Fruit fly (Drosophila melanogaster) whole organism, embryonic: ENCODE measurements around the gene CG6923.

Source experiments
- BEAF-32 ChIP-seq: fragments of 200-800 bp; sonication (Bioruptor generic); optimal IDR thresholded peaks from 3 replicates; lab custom pipeline; 2017; ENCODE audit warnings: missing biosample characterization, missing genetic modification characterization, mild to moderate bottlenecking, moderate library complexity, missing genetic modification reagents
- CG1024 ChIP-seq: fragments of 200-800 bp; sonication (Bioruptor generic); IDR thresholded peaks from 2 replicates; pipeline ENCODE4 v1.3.6; 2022; ENCODE audit warnings: missing biosample characterization, missing genetic modification characterization
- CG10267 ChIP-seq: fragments of 200-800 bp; sonication (Bioruptor generic); optimal IDR thresholded peaks from 2 replicates; lab custom pipeline; 2018; ENCODE audit warnings: missing biosample characterization, mild to moderate bottlenecking, missing genetic modification characterization, moderate library complexity
- CG10959 ChIP-seq: fragments of 200-800 bp; sonication (Bioruptor generic); IDR thresholded peaks from 2 replicates; pipeline ENCODE4 v1.3.6; 2022; ENCODE audit warnings: missing biosample characterization, missing genetic modification characterization
- CG1233 ChIP-seq: fragments of 200-800 bp; sonication (Bioruptor generic); optimal IDR thresholded peaks from 4 replicates; lab custom pipeline; 2018; ENCODE audit warnings: missing biosample characterization, mild to moderate bottlenecking, missing genetic modification characterization
- CG12659 ChIP-seq: fragments of 200-800 bp; sonication (Bioruptor generic); optimal IDR thresholded peaks from 3 replicates; lab custom pipeline; 2017; ENCODE audit warnings: mild to moderate bottlenecking, missing biosample characterization, missing genetic modification reagents, missing genetic modification characterization
- CG13287 ChIP-seq: fragments of 200-800 bp; sonication (Bioruptor generic); IDR thresholded peaks from 2 replicates; pipeline ENCODE4 v1.3.6; 2022; ENCODE audit warnings: missing biosample characterization, missing genetic modification characterization; ENCODE audit not compliant: partially characterized antibody
- CG14441 ChIP-seq: fragments of 200-800 bp; sonication (Bioruptor generic); IDR thresholded peaks from 2 replicates; pipeline ENCODE4 v1.3.6; 2022; ENCODE audit warnings: missing biosample characterization, missing genetic modification characterization
- CG17568 ChIP-seq: fragments of 200-800 bp; sonication (Bioruptor generic); optimal IDR thresholded peaks from 2 replicates; lab custom pipeline; 2018; ENCODE audit warnings: missing biosample characterization, mild to moderate bottlenecking, missing genetic modification characterization, moderate library complexity
- CG17612 ChIP-seq: fragments of 200-800 bp; sonication (Bioruptor generic); IDR thresholded peaks from 2 replicates; pipeline ENCODE4 v1.3.6; 2022; ENCODE audit warnings: missing biosample characterization, missing genetic modification characterization
- CG18262 ChIP-seq: fragments of 200-800 bp; optimal IDR thresholded peaks from 3 replicates; lab custom pipeline; 2019; ENCODE audit warnings: missing biosample characterization, mild to moderate bottlenecking, missing genetic modification characterization, moderate library complexity
- CG2116 ChIP-seq: fragments of 200-800 bp; sonication (Bioruptor generic); optimal IDR thresholded peaks from 3 replicates; lab custom pipeline; 2018; ENCODE audit warnings: missing biosample characterization, mild to moderate bottlenecking, missing genetic modification characterization
- CG2120 ChIP-seq: fragments of 200-800 bp; sonication (Bioruptor generic); optimal IDR thresholded peaks from 3 replicates; lab custom pipeline; 2016; ENCODE audit warnings: missing biosample characterization, missing genetic modification characterization
- CG31441 ChIP-seq: fragments of 200-800 bp; sonication (Bioruptor generic); IDR thresholded peaks from 2 replicates; pipeline ENCODE4 v1.3.6; 2022; ENCODE audit warnings: missing biosample characterization, missing genetic modification characterization
- CG32772 ChIP-seq: fragments of 200-800 bp; sonication (Bioruptor generic); IDR thresholded peaks from 2 replicates; pipeline ENCODE4 v1.3.6; 2022; ENCODE audit warnings: missing biosample characterization, missing genetic modification characterization
- CG3995 ChIP-seq: fragments of 200-800 bp; sonication (Bioruptor generic); optimal IDR thresholded peaks from 3 replicates; lab custom pipeline; 2016; ENCODE audit warnings: missing biosample characterization, missing genetic modification characterization
- CG4730 ChIP-seq: fragments of 200-800 bp; sonication (Bioruptor generic); IDR thresholded peaks from 2 replicates; pipeline ENCODE4 v1.3.6; 2022; ENCODE audit warnings: missing biosample characterization, missing genetic modification characterization
- CG7786 ChIP-seq: fragments of 200-800 bp; sonication (Bioruptor generic); optimal IDR thresholded peaks from 2 replicates; lab custom pipeline; 2016; ENCODE audit warnings: missing biosample characterization, missing genetic modification characterization
- CG7839 ChIP-seq: fragments of 200-800 bp; sonication (Bioruptor generic); optimal IDR thresholded peaks from 3 replicates; lab custom pipeline; 2018; ENCODE audit warnings: missing biosample characterization, mild to moderate bottlenecking, missing genetic modification characterization, moderate library complexity
- CG7963 ChIP-seq: fragments of 200-800 bp; sonication (Bioruptor generic); IDR thresholded peaks from 3 replicates; pipeline ENCODE4 v1.3.6; 2022; ENCODE audit warnings: missing biosample characterization, missing genetic modification characterization; ENCODE audit not compliant: partially characterized antibody
- CG9727 ChIP-seq: fragments of 200-800 bp; sonication (Bioruptor generic); optimal IDR thresholded peaks from 3 replicates; lab custom pipeline; 2017; ENCODE audit warnings: missing biosample characterization, mild to moderate bottlenecking, missing genetic modification characterization
- CG9876 ChIP-seq: fragments of 200-800 bp; sonication (Bioruptor generic); optimal IDR thresholded peaks from 2 replicates; lab custom pipeline; 2016; ENCODE audit warnings: missing biosample characterization, missing genetic modification characterization
- CrebB ChIP-seq: fragments of 200-800 bp; sonication (Bioruptor generic); optimal IDR thresholded peaks from 3 replicates; lab custom pipeline; 2018; ENCODE audit warnings: missing biosample characterization, mild to moderate bottlenecking, missing genetic modification characterization
- D ChIP-seq, 2 experiments: fragments of 200-800 bp in 1 of 2; fragments of >200 bp in 1 of 2; sonication (Bioruptor generic) in 1 of 2; optimal IDR thresholded peaks; 2 replicates in 1 of 2; 3 replicates in 1 of 2; lab custom pipeline; 2017; ENCODE audit warnings: mild to moderate bottlenecking in 1 of 2, missing biosample characterization in 1 of 2, missing genetic modification characterization in 1 of 2, missing genetic modification reagents in 1 of 2
- Elba2 ChIP-seq: fragments of 200-800 bp; sonication (Bioruptor generic); optimal IDR thresholded peaks from 3 replicates; lab custom pipeline; 2016; ENCODE audit warnings: missing biosample characterization, missing genetic modification characterization
- Fer1 ChIP-seq: fragments of 200-800 bp; sonication (Bioruptor generic); optimal IDR thresholded peaks from 2 replicates; lab custom pipeline; 2017; ENCODE audit warnings: missing biosample characterization, mild to moderate bottlenecking, missing genetic modification characterization
- HLH4C ChIP-seq: fragments of 200-800 bp; sonication (Bioruptor generic); IDR thresholded peaks from 3 replicates; pipeline ENCODE4 v1.3.6; 2022; ENCODE audit warnings: missing biosample characterization, missing genetic modification characterization; ENCODE audit not compliant: partially characterized antibody
- Hmr ChIP-seq: fragments of 200-800 bp; sonication (Bioruptor generic); optimal IDR thresholded peaks from 3 replicates; lab custom pipeline; 2017; ENCODE audit warnings: mild to moderate bottlenecking, missing biosample characterization, missing genetic modification reagents, missing genetic modification characterization
- Jarid2 ChIP-seq: fragments of 200-800 bp; sonication (Bioruptor generic); optimal IDR thresholded peaks from 3 replicates; lab custom pipeline; 2017; ENCODE audit warnings: mild to moderate bottlenecking, missing biosample characterization, missing genetic modification reagents, missing genetic modification characterization
- Kr ChIP-seq: fragments of 200-800 bp; sonication (Bioruptor generic); optimal IDR thresholded peaks from 2 replicates; lab custom pipeline; 2017; ENCODE audit warnings: missing biosample characterization, mild to moderate bottlenecking, missing genetic modification characterization
- Mes4 ChIP-seq: fragments of 200-800 bp; sonication (Bioruptor generic); optimal IDR thresholded peaks from 2 replicates; lab custom pipeline; 2016; ENCODE audit warnings: missing biosample characterization, missing genetic modification characterization
- NC2α ChIP-seq: fragments of 200-800 bp; sonication (Bioruptor generic); optimal IDR thresholded peaks from 2 replicates; lab custom pipeline; 2016; ENCODE audit warnings: missing biosample characterization, missing genetic modification characterization
- Poxn ChIP-seq: fragments of 200-800 bp; sonication (Bioruptor generic); IDR thresholded peaks from 2 replicates; pipeline ENCODE4 v1.3.6; 2022; ENCODE audit warnings: missing biosample characterization, missing genetic modification characterization
- Ptx1 ChIP-seq: fragments of 200-800 bp; sonication (Bioruptor generic); IDR thresholded peaks from 2 replicates; pipeline ENCODE4 v1.3.6; 2022; ENCODE audit warnings: missing biosample characterization, missing genetic modification characterization
- al ChIP-seq: fragments of 200-800 bp; sonication (Bioruptor generic); IDR thresholded peaks from 2 replicates; pipeline ENCODE4 v1.3.6; 2022; ENCODE audit warnings: missing biosample characterization, missing genetic modification characterization
- caup ChIP-seq: fragments of 200-800 bp; sonication (Bioruptor generic); optimal IDR thresholded peaks from 3 replicates; lab custom pipeline; 2017; ENCODE audit warnings: missing biosample characterization, mild to moderate bottlenecking, missing genetic modification characterization, moderate library complexity; ENCODE audit not compliant: severe bottlenecking
- gce ChIP-seq: fragments of 200-800 bp; sonication (Bioruptor generic); IDR thresholded peaks from 3 replicates; pipeline ENCODE4 v1.3.6; 2022; ENCODE audit warnings: missing biosample characterization, missing genetic modification characterization
- gro ChIP-seq: fragments of 200-800 bp; sonication (Bioruptor generic); optimal IDR thresholded peaks from 2 replicates; lab custom pipeline; 2016; ENCODE audit warnings: missing biosample characterization, missing genetic modification characterization
- gsb-n ChIP-seq: fragments of 200-800 bp; sonication (Bioruptor generic); optimal IDR thresholded peaks from 3 replicates; lab custom pipeline; 2018; ENCODE audit warnings: missing biosample characterization, mild to moderate bottlenecking, missing genetic modification characterization
- insv ChIP-seq, 2 experiments: fragments of 200-800 bp; sonication (Bioruptor generic); optimal IDR thresholded peaks; 3 replicates each; lab custom pipeline; 2016 to 2018; ENCODE audit warnings: missing biosample characterization in 2 of 2, missing genetic modification characterization in 2 of 2
- klu ChIP-seq: fragments of 200-800 bp; sonication (Bioruptor generic); IDR thresholded peaks from 2 replicates; pipeline ENCODE4 v1.3.6; 2022; ENCODE audit warnings: missing biosample characterization, missing genetic modification characterization
- pb ChIP-seq: fragments of 200-800 bp; sonication (Bioruptor generic); optimal IDR thresholded peaks from 3 replicates; lab custom pipeline; 2016; ENCODE audit warnings: missing biosample characterization, missing genetic modification characterization
- repo ChIP-seq: fragments of 200-800 bp; sonication (Bioruptor generic); optimal IDR thresholded peaks from 2 replicates; lab custom pipeline; 2016; ENCODE audit warnings: missing biosample characterization, missing genetic modification characterization
- sc ChIP-seq, 3 experiments: fragments of >200 bp in 2 of 3; fragments of 200-800 bp in 1 of 3; sonication (Bioruptor generic) in 1 of 3; optimal IDR thresholded peaks; 2 replicates in 2 of 3; 3 replicates in 1 of 3; lab custom pipeline; 2017; ENCODE audit warnings: mild to moderate bottlenecking in 1 of 3, missing biosample characterization in 1 of 3, missing genetic modification characterization in 1 of 3, missing genetic modification reagents in 1 of 3
- seq ChIP-seq: fragments of 200-800 bp; sonication (Bioruptor generic); IDR thresholded peaks from 2 replicates; pipeline ENCODE4 v1.3.6; 2022; ENCODE audit warnings: missing biosample characterization, missing genetic modification characterization
- slbo ChIP-seq: fragments of 200-800 bp; sonication (Bioruptor generic); IDR thresholded peaks from 2 replicates; pipeline ENCODE4 v1.3.6; 2022; ENCODE audit warnings: missing biosample characterization, missing genetic modification characterization
- sqz ChIP-seq: fragments of 200-800 bp; sonication (Bioruptor generic); optimal IDR thresholded peaks from 3 replicates; lab custom pipeline; 2018; ENCODE audit warnings: missing biosample characterization, mild to moderate bottlenecking, missing genetic modification characterization
- zf30C ChIP-seq: fragments of 200-800 bp; sonication (Bioruptor generic); optimal IDR thresholded peaks from 3 replicates; lab custom pipeline; 2018; ENCODE audit warnings: missing biosample characterization, mild to moderate bottlenecking, missing genetic modification characterization

CG6923 gene

DNA sequence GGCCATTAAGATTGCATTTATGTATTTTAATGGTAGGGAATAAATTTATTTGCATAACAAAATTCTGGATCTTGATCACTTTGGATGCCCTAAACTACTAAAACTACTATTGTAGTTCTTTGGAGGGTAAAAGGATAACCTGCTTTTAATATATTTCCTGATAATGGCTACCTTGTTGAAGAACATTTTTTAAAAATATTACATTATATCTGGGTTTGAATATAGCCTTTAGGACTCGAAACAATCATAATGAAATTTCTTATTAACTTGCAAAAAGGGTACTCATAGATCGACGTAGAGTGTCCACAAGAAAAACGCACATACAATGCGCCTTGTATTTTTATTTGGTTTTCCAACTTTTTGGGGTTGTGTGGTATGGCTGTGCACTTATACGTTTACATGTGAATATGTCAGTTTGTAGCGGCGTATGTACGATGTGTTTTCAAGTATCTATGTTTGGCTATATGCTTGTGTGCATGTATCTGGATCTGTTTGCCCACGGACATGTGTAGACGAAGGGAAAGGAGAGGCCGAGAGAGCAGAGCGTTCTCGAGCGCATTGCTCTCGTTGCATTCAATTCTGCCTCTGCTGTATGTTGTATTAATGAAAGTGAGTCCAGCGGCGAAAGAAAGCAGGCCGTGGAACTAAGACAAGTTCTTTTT, 29.7 kb upstream of the CG6923 start (continued):
- no peak for TF ChIP-seq CG9876 (GFP tag; lab: Kevin White, UChicago)
- no peak for TF ChIP-seq al (GFP tag; lab: Robert Waterston, UW)
- peak; percentile 91 for TF ChIP-seq gsb-n (tag; lab: Kevin White, UChicago)
- no peak for TF ChIP-seq HLH4C
- no peak for TF ChIP-seq Fer1 (GFP tag; lab: Kevin White, UChicago)
- TF ChIP-seq CG31441, result peak; percentile 72; the same call in 1 of the 2 replicates
- TF ChIP-seq Jarid2 (GFP tag; lab: Kevin White, UChicago), result no peak
- TF ChIP-seq CG12659, result peak; percentile 48
- TF ChIP-seq slbo, result no peak
- TF ChIP-seq gce (GFP tag; lab: Robert Waterston, UW), result 0 out of 3 replicates have a peak, but pooled peaks have one; percentile 18
- peak; percentile 72 for TF ChIP-seq CG10959
- peak; percentile 76 for TF ChIP-seq Mes4
- TF ChIP-seq CG32772, result 0 out of 2 replicates have a peak, but pooled peaks have one; percentile 19
- peak; percentile 12 for TF ChIP-seq CrebB (tag; lab: Kevin White, UChicago)
- TF ChIP-seq CG1233 (GFP tag; lab: Kevin White, UChicago), result peak; percentile 32
- no peak for TF ChIP-seq CG7963 (GFP tag; lab: Robert Waterston, UW)
- TF ChIP-seq gro (GFP tag; lab: Kevin White, UChicago), result no peak
- peak; percentile 40 for TF ChIP-seq CG2116 (GFP tag; lab: Kevin White, UChicago)
- 0 out of 2 replicates have a peak, but pooled peaks have one; percentile 26 for TF ChIP-seq CG1024
- TF ChIP-seq CG3995 (GFP tag; lab: Kevin White, UChicago), result no peak
- no peak for TF ChIP-seq caup (GFP tag; lab: Kevin White, UChicago)
- TF ChIP-seq sc (optimal IDR thresholded peaks at IDR 0.05; lab: Kevin White, UChicago), result no peak
- TF ChIP-seq sc (GFP tag; optimal IDR thresholded peaks at IDR 0.05; lab: Kevin White, UChicago), result peak; percentile 84
- peak; percentile 80 for TF ChIP-seq CG10267 (tag; lab: Kevin White, UChicago)
- no peak for TF ChIP-seq Poxn (GFP tag; lab: Robert Waterston, UW)
- TF ChIP-seq Hmr, result no peak
- TF ChIP-seq Ptx1, result peak; percentile 35; the same call in 1 of the 2 replicates
- no peak for TF ChIP-seq Elba2 (GFP tag; lab: Kevin White, UChicago)
- peak; percentile 67 for TF ChIP-seq CG17568 (GFP tag; lab: Kevin White, UChicago)
- TF ChIP-seq NC2α (GFP tag; lab: Kevin White, UChicago), result peak; percentile 19
- TF ChIP-seq insv (GFP tag; optimal IDR thresholded peaks at IDR 0.05; lab: Kevin White, UChicago), result no peak
- TF ChIP-seq CG7839 (tag; lab: Kevin White, UChicago), result peak; percentile 84
- TF ChIP-seq D (optimal IDR thresholded peaks at IDR 0.05; lab: Kevin White, UChicago), result no peak
- peak; percentile 79 for TF ChIP-seq D (GFP tag; optimal IDR thresholded peaks at IDR 0.05; lab: Kevin White, UChicago)
- no peak for TF ChIP-seq BEAF-32 (GFP tag; lab: Kevin White, UChicago)
- TF ChIP-seq CG7786 (GFP tag; lab: Kevin White, UChicago), result peak; percentile 49
- TF ChIP-seq CG4730 (GFP tag; lab: Robert Waterston, UW), result no peak
- no peak for TF ChIP-seq CG2120 (GFP tag; lab: Kevin White, UChicago)
- TF ChIP-seq repo, result peak; percentile 3
- no peak for TF ChIP-seq klu (GFP tag; lab: Robert Waterston, UW)
- peak; percentile 84 for TF ChIP-seq CG9727 (GFP tag; lab: Kevin White, UChicago)
- no peak for TF ChIP-seq CG13287 (GFP tag; lab: Robert Waterston, UW)
- TF ChIP-seq sqz (GFP tag; lab: Kevin White, UChicago), result peak; percentile 12
- no peak for TF ChIP-seq zf30C (GFP tag; lab: Kevin White, UChicago)
- peak; percentile 40; the same call in 1 of the 2 replicates for TF ChIP-seq CG14441
- TF ChIP-seq pb, result no peak
- no peak for TF ChIP-seq CG17612
- no peak for TF ChIP-seq Kr (GFP tag; lab: Kevin White, UChicago)
- TF ChIP-seq CG18262 (tag; lab: Kevin White, UChicago), result peak; percentile 95
- TF ChIP-seq seq (GFP tag; lab: Robert Waterston, UW), result no peak
